Worm (Caenorhabditis elegans) whole organism, midembryonic: Measurements from ENCODE around the gene fbxc-20.

Experiments
- T22C8.4 ChIP-seq: fragments of 200-800 bp; sonication (Bioruptor generic); IDR thresholded peaks from 2 replicates; pipeline ENCODE4 v1.3.6; 2022; ENCODE audit warnings: missing genetic modification characterization, missing compliant biosample characterization
- cog-1 ChIP-seq: sonication (generic microtip); optimal IDR thresholded peaks from 2 replicates; lab custom pipeline; 2016; ENCODE audit warnings: missing genetic modification characterization, missing compliant biosample characterization
- flt-1 ChIP-seq: fragments of 200-800 bp; sonication (Bioruptor generic); IDR thresholded peaks from 2 replicates; pipeline ENCODE4 v1.3.6; 2022; ENCODE audit warnings: missing genetic modification characterization, missing compliant biosample characterization
- klf-2 ChIP-seq: fragments of 200-800 bp; sonication (Bioruptor generic); conservative IDR thresholded peaks from 2 replicates; pipeline ENCODE4 v1.3.6; 2022; ENCODE audit warnings: missing genetic modification reagents, missing genetic modification characterization, missing compliant biosample characterization
- med-1 ChIP-seq: sonication (generic microtip); optimal IDR thresholded peaks from 2 replicates; lab custom pipeline; 2017; ENCODE audit warnings: missing genetic modification characterization, mild to moderate bottlenecking, missing compliant biosample characterization, antibody characterized with exemption, missing genetic modification reagents; ENCODE audit not compliant: insufficient read depth
- ref-1 ChIP-seq: fragments of 200-800 bp; sonication (Bioruptor generic); conservative IDR thresholded peaks from 2 replicates; pipeline ENCODE4 v1.3.6; 2022; ENCODE audit warnings: missing genetic modification reagents, missing genetic modification characterization, missing compliant biosample characterization
- tab-1 ChIP-seq: fragments of 200-800 bp; sonication (Bioruptor generic); IDR thresholded peaks from 2 replicates; pipeline ENCODE4 v1.3.6; 2022; ENCODE audit warnings: missing genetic modification characterization, missing compliant biosample characterization
- ztf-23 ChIP-seq: fragments of 200-800 bp; sonication (Bioruptor generic); IDR thresholded peaks from 2 replicates; pipeline ENCODE4 v1.3.6; 2022; ENCODE audit warnings: missing genetic modification reagents, missing genetic modification characterization, missing compliant biosample characterization
- ztf-29 ChIP-seq: fragments of 200-800 bp; sonication (Bioruptor generic); IDR thresholded peaks from 2 replicates; pipeline ENCODE4 v1.3.6; 2022; ENCODE audit warnings: missing genetic modification reagents, missing genetic modification characterization, missing compliant biosample characterization

fbxc-20 gene

DNA sequence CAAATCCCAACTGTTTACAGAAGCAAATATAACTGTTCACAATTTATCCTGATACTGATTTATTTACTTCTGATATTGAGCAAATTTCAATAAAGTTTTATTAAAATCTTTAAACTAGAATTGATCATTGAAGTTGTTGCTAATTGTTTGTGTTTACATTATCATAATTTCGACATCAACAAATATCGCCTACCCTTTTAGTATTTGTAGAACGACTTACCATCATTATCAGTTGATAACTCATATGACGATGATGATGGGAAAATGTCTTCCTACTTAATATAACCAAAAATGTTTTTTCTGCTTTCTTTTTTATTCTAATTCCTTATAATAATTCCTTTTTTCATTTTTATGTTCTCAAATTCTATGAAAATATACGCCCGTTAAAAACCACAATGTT lies 1.7 kb downstream of the fbxc-20 start:
- TF ChIP-seq ztf-23: no peak
- TF ChIP-seq med-1 (GFP tag; lab: Kevin White, UChicago): no peak
- TF ChIP-seq T22C8.4 (GFP tag; lab: Robert Waterston, UW): no peak
- TF ChIP-seq tab-1: no peak
- no peak for TF ChIP-seq flt-1 (GFP tag; lab: Robert Waterston, UW)
- no peak for TF ChIP-seq ref-1 (GFP tag; lab: Robert Waterston, UW)
- TF ChIP-seq klf-2 (GFP tag; lab: Robert Waterston, UW): no peak
- TF ChIP-seq ztf-29 (GFP tag; lab: Robert Waterston, UW): no peak
- TF ChIP-seq cog-1 (tag; lab: Kevin White, UChicago): no peak

ce11 chrII:2421185-2421584 lies 2.2 kb downstream of the fbxc-20 start:
- no peak for TF ChIP-seq klf-2 (GFP tag; lab: Robert Waterston, UW)
- TF ChIP-seq ref-1 (GFP tag; lab: Robert Waterston, UW): no peak
- TF ChIP-seq med-1 (GFP tag; lab: Kevin White, UChicago): no peak
- no peak for TF ChIP-seq ztf-29 (GFP tag; lab: Robert Waterston, UW)
- TF ChIP-seq flt-1 (GFP tag; lab: Robert Waterston, UW): no peak

DNA sequence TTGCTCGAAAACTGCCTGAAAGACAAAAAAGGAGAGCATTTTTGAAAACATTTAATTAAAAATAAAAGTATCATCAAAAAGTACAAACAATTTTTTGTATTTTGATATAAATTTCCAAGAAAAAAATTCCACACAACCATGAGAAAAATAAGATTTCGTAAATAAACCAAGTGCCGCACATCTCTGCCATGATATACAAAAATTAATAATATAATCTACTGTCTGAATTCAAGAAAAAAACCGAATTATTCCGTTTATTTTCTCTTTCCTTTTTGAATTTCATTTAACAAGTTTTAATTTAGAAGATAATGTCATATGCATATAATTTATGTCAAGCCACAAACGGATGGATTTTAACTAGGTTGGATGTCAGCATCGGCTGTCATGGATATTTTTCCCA lies 3.0 kb downstream of the fbxc-20 start, which contains the start of gene F42G2.2:
Gene F42G2.2 (plus strand): TSS at position 301 of the 400 bp plus-strand sequence.
- no peak for TF ChIP-seq cog-1 (tag; lab: Kevin White, UChicago)
- TF ChIP-seq tab-1: no peak
- TF ChIP-seq T22C8.4 (GFP tag; lab: Robert Waterston, UW): no peak
- no peak for TF ChIP-seq ref-1 (GFP tag; lab: Robert Waterston, UW)
- TF ChIP-seq flt-1 (GFP tag; lab: Robert Waterston, UW): no peak

DNA sequence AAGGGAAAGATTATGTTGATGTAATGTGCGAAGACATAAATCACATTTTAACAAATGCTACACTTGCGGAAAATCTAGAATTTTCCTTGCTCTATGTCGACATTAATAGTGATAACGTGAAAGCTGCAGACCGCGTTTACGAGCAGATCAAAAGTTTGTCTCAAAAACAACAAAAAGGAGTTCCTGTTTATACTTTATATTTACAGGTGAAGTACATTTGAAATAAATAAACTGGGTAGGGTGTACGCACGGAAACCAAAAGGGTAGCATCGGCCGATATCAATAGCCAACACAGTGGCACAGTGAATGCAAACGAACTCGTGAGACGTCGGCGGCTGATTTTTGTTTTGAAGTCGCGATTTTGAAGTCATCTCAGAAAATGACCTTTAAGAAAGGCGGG lies 3.5 kb downstream of the fbxc-20 start:
- no peak for TF ChIP-seq klf-2 (GFP tag; lab: Robert Waterston, UW)
- no peak for TF ChIP-seq ztf-23
- no peak for TF ChIP-seq cog-1 (tag; lab: Kevin White, UChicago)
- no peak for TF ChIP-seq ztf-29 (GFP tag; lab: Robert Waterston, UW)
- TF ChIP-seq ref-1 (GFP tag; lab: Robert Waterston, UW): no peak

DNA sequence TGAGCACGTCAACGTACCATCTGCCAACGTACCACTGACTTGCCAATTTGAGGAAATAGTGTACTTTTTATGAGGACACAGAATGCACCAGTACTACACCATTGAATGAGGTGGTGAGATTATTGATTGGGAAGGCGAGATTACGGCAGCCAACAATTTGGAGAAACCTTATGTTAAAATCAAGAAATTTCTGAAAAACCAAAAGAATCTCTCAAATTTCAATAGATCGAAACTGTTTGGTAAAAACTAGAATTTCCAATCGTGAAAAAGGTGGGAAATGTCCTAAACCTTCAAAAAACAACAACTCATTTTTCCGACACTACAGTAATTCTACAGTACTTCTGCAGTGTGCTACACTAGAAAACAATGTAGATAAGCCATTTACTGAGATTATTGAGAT lies 13.0 kb downstream of the fbxc-20 start, which contains the start of gene ceh-86:
Gene ceh-86 (minus strand): TSS at position 101 of the 400 bp plus-strand sequence.
- TF ChIP-seq klf-2 (GFP tag; lab: Robert Waterston, UW) (no peak), ztf-29 (GFP tag; lab: Robert Waterston, UW) (no peak), T22C8.4 (GFP tag; lab: Robert Waterston, UW) (no peak), flt-1 (GFP tag; lab: Robert Waterston, UW) (no peak), tab-1 (no peak), med-1 (GFP tag; lab: Kevin White, UChicago) (no peak), cog-1 (tag; lab: Kevin White, UChicago) (no peak)

ce11 chrII:2435566-2435965 lies 16.6 kb downstream of the fbxc-20 start:
- TF ChIP-seq T22C8.4 (GFP tag; lab: Robert Waterston, UW): no peak
- no peak for TF ChIP-seq tab-1
- TF ChIP-seq ref-1 (GFP tag; lab: Robert Waterston, UW): no peak
- no peak for TF ChIP-seq med-1 (GFP tag; lab: Kevin White, UChicago)
- no peak for TF ChIP-seq cog-1 (tag; lab: Kevin White, UChicago)
- no peak for TF ChIP-seq ztf-23
- no peak for TF ChIP-seq flt-1 (GFP tag; lab: Robert Waterston, UW)
- no peak for TF ChIP-seq ztf-29 (GFP tag; lab: Robert Waterston, UW)
- TF ChIP-seq klf-2 (GFP tag; lab: Robert Waterston, UW): no peak

- TF ChIP-seq T22C8.4 (GFP tag; lab: Robert Waterston, UW): no peak
- TF ChIP-seq klf-2 (GFP tag; lab: Robert Waterston, UW): no peak
- no peak for TF ChIP-seq flt-1 (GFP tag; lab: Robert Waterston, UW)
- no peak for TF ChIP-seq med-1 (GFP tag; lab: Kevin White, UChicago)
- no peak for TF ChIP-seq ztf-23
- TF ChIP-seq tab-1: no peak
- TF ChIP-seq ref-1 (GFP tag; lab: Robert Waterston, UW): no peak
Measured at ce11 chrII:2436757-2437156, 17.8 kb downstream of the fbxc-20 start.

- TF ChIP-seq med-1 (GFP tag; lab: Kevin White, UChicago) (no peak), tab-1 (no peak), cog-1 (tag; lab: Kevin White, UChicago) (no peak), flt-1 (GFP tag; lab: Robert Waterston, UW) (no peak), klf-2 (GFP tag; lab: Robert Waterston, UW) (no peak), ztf-29 (GFP tag; lab: Robert Waterston, UW) (no peak)
Measured at ce11 chrII:2438180-2438579, 19.2 kb downstream of the fbxc-20 start.

- TF ChIP-seq ref-1 (GFP tag; lab: Robert Waterston, UW) (no peak), T22C8.4 (GFP tag; lab: Robert Waterston, UW) (no peak), ztf-23 (no peak), tab-1 (no peak), med-1 (GFP tag; lab: Kevin White, UChicago) (no peak)
Measured at ce11 chrII:2438944-2439343, 20.0 kb downstream of the fbxc-20 start.

ce11 chrII:2440312-2440711 lies 21.4 kb downstream of the fbxc-20 start:
- TF ChIP-seq tab-1: no peak
- TF ChIP-seq cog-1 (tag; lab: Kevin White, UChicago): no peak
- no peak for TF ChIP-seq ztf-29 (GFP tag; lab: Robert Waterston, UW)
- TF ChIP-seq med-1 (GFP tag; lab: Kevin White, UChicago): no peak
- no peak for TF ChIP-seq ztf-23
- TF ChIP-seq ref-1 (GFP tag; lab: Robert Waterston, UW): no peak
- no peak for TF ChIP-seq flt-1 (GFP tag; lab: Robert Waterston, UW)
- no peak for TF ChIP-seq T22C8.4 (GFP tag; lab: Robert Waterston, UW)
- TF ChIP-seq klf-2 (GFP tag; lab: Robert Waterston, UW): no peak
